ENCODE assay signal across 1 fruit fly cellular context in genomic region chr2L:18144268-18144834, dm6.
A peak's percentile ranks its signal among the peaks of the same experiment; 100 is the strongest.
TF ChIP-seq lines count a peak whose summit lies in the region.

No protein-coding gene starts in this region.

TF ChIP-seq in whole organism, embryonic, 481 proteins besides CTCF, POLR2A, EP300 and RAD21 (continued from another document):
- TF ChIP-seq CG15479 (GFP tag; optimal IDR thresholded peaks at IDR 0.05; lab: Kevin White, UChicago), result peak; percentile 70
- no peak for TF ChIP-seq CG12391 (tag; optimal IDR thresholded peaks at IDR 0.05; lab: Kevin White, UChicago)
- TF ChIP-seq Adf1 (GFP tag; IDR thresholded peaks at IDR 0.05; lab: Robert Waterston, UW), result no peak
- no peak for TF ChIP-seq CG11560 (tag; IDR thresholded peaks at IDR 0.05; lab: Robert Waterston, UW)
- no peak for TF ChIP-seq Fer1 (GFP tag; optimal IDR thresholded peaks at IDR 0.05; lab: Kevin White, UChicago)
- TF ChIP-seq toy (GFP tag; IDR thresholded peaks at IDR 0.05; lab: Robert Waterston, UW), result no peak
- TF ChIP-seq slp2 (GFP tag; optimal IDR thresholded peaks at IDR 0.05; lab: Kevin White, UChicago), result no peak
- TF ChIP-seq CG10462 (GFP tag; optimal IDR thresholded peaks at IDR 0.05; lab: Kevin White, UChicago), result no peak
- no peak for TF ChIP-seq MTF-1 (GFP tag; optimal IDR thresholded peaks at IDR 0.05; lab: Kevin White, UChicago; ENCODE audit: borderline replicate concordance)
- no peak for TF ChIP-seq CG6813 (GFP tag; optimal IDR thresholded peaks at IDR 0.05; lab: Kevin White, UChicago)
- TF ChIP-seq CHES-1-like (GFP tag; optimal IDR thresholded peaks at IDR 0.05; lab: Kevin White, UChicago), result no peak
- TF ChIP-seq exex (tag; optimal IDR thresholded peaks at IDR 0.05; lab: Kevin White, UChicago), result peak; percentile 73
- no peak for TF ChIP-seq zfh1 (GFP tag; IDR thresholded peaks at IDR 0.05; lab: Robert Waterston, UW)
- TF ChIP-seq crp (GFP tag; optimal IDR thresholded peaks at IDR 0.05; lab: Kevin White, UChicago), result no peak
- TF ChIP-seq gem (tag; optimal IDR thresholded peaks at IDR 0.05; lab: Kevin White, UChicago), result no peak
- TF ChIP-seq CG6175 (GFP tag; IDR thresholded peaks at IDR 0.05; lab: Robert Waterston, UW), result no peak
- TF ChIP-seq CG17328 (GFP tag; IDR thresholded peaks at IDR 0.05; lab: Robert Waterston, UW), result no peak
- TF ChIP-seq eve (GFP tag; optimal IDR thresholded peaks at IDR 0.05; lab: Kevin White, UChicago), result no peak
- TF ChIP-seq lmd (GFP tag; IDR thresholded peaks at IDR 0.05; lab: Robert Waterston, UW), result no peak
- no peak for TF ChIP-seq dmrt11E (tag; optimal IDR thresholded peaks at IDR 0.05; lab: Kevin White, UChicago)
- TF ChIP-seq kni (GFP tag; optimal IDR thresholded peaks at IDR 0.05; lab: Kevin White, UChicago), result peak; percentile 40
- TF ChIP-seq twi (tag; optimal IDR thresholded peaks at IDR 0.05; lab: Kevin White, UChicago), result peak; percentile 36
- no peak for TF ChIP-seq croc (GFP tag; conservative IDR thresholded peaks at IDR 0.05; lab: Robert Waterston, UW)
- no peak for TF ChIP-seq CG10654 (GFP tag; optimal IDR thresholded peaks at IDR 0.05; lab: Kevin White, UChicago)
- TF ChIP-seq CG8478 (optimal IDR thresholded peaks at IDR 0.05; lab: Kevin White, UChicago), result no peak
- TF ChIP-seq phol (tag; optimal IDR thresholded peaks at IDR 0.05; lab: Kevin White, UChicago), result no peak
- no peak for TF ChIP-seq CG11696 (GFP tag; IDR thresholded peaks at IDR 0.05; lab: Robert Waterston, UW)
- TF ChIP-seq Stat92E (GFP tag; optimal IDR thresholded peaks at IDR 0.05; lab: Kevin White, UChicago), result peak in 2 of 3 experiments; percentile 62 to 84
